Fruit fly (Drosophila melanogaster) whole organism, prepupa: ENCODE measurements around the gene Map205.

Source experiments
- Blimp-1 ChIP-seq: fragments of 200-800 bp; sonication (Bioruptor generic); optimal IDR thresholded peaks from 3 replicates; lab custom pipeline; 2017; ENCODE audit warnings: missing biosample characterization, missing genetic modification characterization, mild to moderate bottlenecking, moderate library complexity, missing genetic modification reagents
- CG10631 ChIP-seq: fragments of 200-800 bp; sonication (Bioruptor generic); optimal IDR thresholded peaks from 2 replicates; lab custom pipeline; 2016; ENCODE audit warnings: missing biosample characterization, missing genetic modification characterization
- CG10669 ChIP-seq: fragments of 200-800 bp; sonication (Bioruptor generic); optimal IDR thresholded peaks from 3 replicates; lab custom pipeline; 2018; ENCODE audit warnings: missing biosample characterization, mild to moderate bottlenecking, missing genetic modification characterization, moderate library complexity
- CG11294 ChIP-seq: fragments of 200-800 bp; sonication (Bioruptor generic); IDR thresholded peaks from 2 replicates; pipeline ENCODE4 v1.3.6; 2022; ENCODE audit warnings: missing biosample characterization, missing genetic modification characterization
- CG11762 ChIP-seq: fragments of 200-800 bp; sonication (Bioruptor generic); optimal IDR thresholded peaks from 3 replicates; lab custom pipeline; 2016; ENCODE audit warnings: missing biosample characterization, missing genetic modification characterization; ENCODE audit not compliant: insufficient read depth
- CG11902 ChIP-seq: fragments of 200-800 bp; sonication (Bioruptor generic); optimal IDR thresholded peaks from 3 replicates; lab custom pipeline; 2016; ENCODE audit warnings: missing biosample characterization, missing genetic modification characterization
- CG1621 ChIP-seq: fragments of 200-800 bp; sonication (Bioruptor generic); optimal IDR thresholded peaks from 3 replicates; lab custom pipeline; 2018; ENCODE audit warnings: missing biosample characterization, mild to moderate bottlenecking, missing genetic modification characterization
- CG16779 ChIP-seq: fragments of 200-800 bp; sonication (Bioruptor generic); optimal IDR thresholded peaks from 3 replicates; lab custom pipeline; 2017; ENCODE audit warnings: missing biosample characterization, mild to moderate bottlenecking, missing genetic modification characterization
- CG3032 ChIP-seq: fragments of 200-800 bp; optimal IDR thresholded peaks from 2 replicates; lab custom pipeline; 2019; ENCODE audit warnings: missing biosample characterization, mild to moderate bottlenecking, missing genetic modification characterization, moderate library complexity
- CG31627 ChIP-seq: fragments of 200-800 bp; sonication (Bioruptor generic); optimal IDR thresholded peaks from 3 replicates; lab custom pipeline; 2016; ENCODE audit warnings: missing biosample characterization, missing genetic modification characterization
- CG32006 ChIP-seq: fragments of 200-800 bp; sonication (Bioruptor generic); optimal IDR thresholded peaks from 3 replicates; lab custom pipeline; 2017; ENCODE audit warnings: missing biosample characterization, mild to moderate bottlenecking, missing genetic modification characterization
- CG3919 ChIP-seq: fragments of 200-800 bp; sonication (Bioruptor generic); optimal IDR thresholded peaks from 3 replicates; lab custom pipeline; 2016; ENCODE audit warnings: missing biosample characterization, missing genetic modification characterization
- CG6163 ChIP-seq: fragments of 200-800 bp; sonication (Bioruptor generic); IDR thresholded peaks from 3 replicates; pipeline ENCODE4 v1.3.6; 2022; ENCODE audit warnings: missing biosample characterization, missing genetic modification characterization
- CG6276 ChIP-seq: fragments of 200-800 bp; sonication (Bioruptor generic); optimal IDR thresholded peaks from 2 replicates; lab custom pipeline; 2017; ENCODE audit warnings: missing biosample characterization, mild to moderate bottlenecking, missing genetic modification characterization
- CG6792 ChIP-seq: fragments of 200-800 bp; sonication (Bioruptor generic); optimal IDR thresholded peaks from 3 replicates; lab custom pipeline; 2016; ENCODE audit warnings: missing biosample characterization, missing genetic modification characterization
- CG6854 ChIP-seq: fragments of 200-800 bp; sonication (Bioruptor generic); optimal IDR thresholded peaks from 2 replicates; lab custom pipeline; 2017; ENCODE audit warnings: missing biosample characterization, mild to moderate bottlenecking, missing genetic modification characterization
- CG7368 ChIP-seq: fragments of 200-800 bp; sonication (Bioruptor generic); optimal IDR thresholded peaks from 3 replicates; lab custom pipeline; 2016; ENCODE audit warnings: missing biosample characterization, missing genetic modification characterization
- CG8119 ChIP-seq: fragments of 200-800 bp; sonication (Bioruptor generic); IDR thresholded peaks from 3 replicates; pipeline ENCODE4 v1.3.6; 2022; ENCODE audit warnings: missing biosample characterization, missing genetic modification characterization
- CG8319 ChIP-seq: fragments of 200-800 bp; sonication (Bioruptor generic); optimal IDR thresholded peaks from 3 replicates; lab custom pipeline; 2016; ENCODE audit warnings: missing biosample characterization, missing genetic modification characterization
- CG8632 ChIP-seq: fragments of 200-800 bp; sonication (Bioruptor generic); optimal IDR thresholded peaks from 3 replicates; lab custom pipeline; 2016; ENCODE audit warnings: missing biosample characterization, missing genetic modification characterization
- CG9139 ChIP-seq: fragments of 200-800 bp; sonication (Bioruptor generic); optimal IDR thresholded peaks from 3 replicates; lab custom pipeline; 2017; ENCODE audit warnings: missing biosample characterization, mild to moderate bottlenecking, missing genetic modification characterization
- Eip93F ChIP-seq: fragments of 200-800 bp; sonication (Bioruptor generic); optimal IDR thresholded peaks from 2 replicates; lab custom pipeline; 2016; ENCODE audit warnings: missing biosample characterization, mild to moderate bottlenecking, missing genetic modification characterization
- Hr38 ChIP-seq: sonication (Bioruptor generic); optimal IDR thresholded peaks from 2 replicates; lab custom pipeline; 2016; ENCODE audit warnings: missing biosample characterization, missing genetic modification characterization
- Hr39 ChIP-seq: fragments of 200-800 bp; sonication (Bioruptor generic); optimal IDR thresholded peaks from 2 replicates; lab custom pipeline; 2016; ENCODE audit warnings: missing biosample characterization, missing genetic modification characterization
- Hr4 ChIP-seq: fragments of 200-800 bp; sonication (Bioruptor generic); optimal IDR thresholded peaks from 3 replicates; lab custom pipeline; 2016; ENCODE audit warnings: missing biosample characterization, missing genetic modification characterization
- Lpt ChIP-seq: fragments of 200-800 bp; sonication (Bioruptor generic); optimal IDR thresholded peaks from 3 replicates; lab custom pipeline; 2016; ENCODE audit warnings: missing biosample characterization, missing genetic modification characterization
- OdsH ChIP-seq: fragments of 200-800 bp; sonication (Bioruptor generic); optimal IDR thresholded peaks from 3 replicates; lab custom pipeline; 2016; ENCODE audit warnings: missing biosample characterization, missing genetic modification characterization
- Sox102F ChIP-seq: fragments of 200-800 bp; sonication (Bioruptor generic); optimal IDR thresholded peaks from 2 replicates; lab custom pipeline; 2016; ENCODE audit warnings: missing biosample characterization, mild to moderate bottlenecking, missing genetic modification characterization
- Sox15 ChIP-seq: fragments of 200-800 bp; sonication (Bioruptor generic); optimal IDR thresholded peaks from 3 replicates; lab custom pipeline; 2016; ENCODE audit warnings: missing biosample characterization, missing genetic modification characterization
- achi ChIP-seq: fragments of 200-800 bp; sonication (Bioruptor generic); optimal IDR thresholded peaks from 3 replicates; lab custom pipeline; 2016; ENCODE audit warnings: missing biosample characterization, missing genetic modification characterization
- dac ChIP-seq: fragments of 200-800 bp; sonication (Bioruptor generic); optimal IDR thresholded peaks from 2 replicates; lab custom pipeline; 2017; ENCODE audit warnings: missing biosample characterization, mild to moderate bottlenecking, missing genetic modification characterization
- dsx ChIP-seq: fragments of 200-800 bp; optimal IDR thresholded peaks from 3 replicates; lab custom pipeline; 2019; ENCODE audit warnings: missing biosample characterization, mild to moderate bottlenecking, missing genetic modification characterization, moderate library complexity; ENCODE audit not compliant: poor library complexity, severe bottlenecking
- eg ChIP-seq: fragments of 200-800 bp; sonication (Bioruptor generic); IDR thresholded peaks from 3 replicates; pipeline ENCODE4 v1.3.6; 2022; ENCODE audit warnings: missing biosample characterization, missing genetic modification characterization
- esn ChIP-seq: fragments of 200-800 bp; sonication (Bioruptor generic); optimal IDR thresholded peaks from 2 replicates; lab custom pipeline; 2016; ENCODE audit warnings: missing biosample characterization, mild to moderate bottlenecking, missing genetic modification characterization, moderate library complexity
- fd85E ChIP-seq: fragments of 200-800 bp; sonication (Bioruptor generic); optimal IDR thresholded peaks from 3 replicates; lab custom pipeline; 2016; ENCODE audit warnings: missing biosample characterization, missing genetic modification characterization
- lz ChIP-seq: fragments of 200-800 bp; sonication (Bioruptor generic); optimal IDR thresholded peaks from 3 replicates; lab custom pipeline; 2016; ENCODE audit warnings: missing biosample characterization, missing genetic modification characterization
- pdm3 ChIP-seq: fragments of 200-800 bp; sonication (Bioruptor generic); optimal IDR thresholded peaks from 3 replicates; lab custom pipeline; 2016; ENCODE audit warnings: missing biosample characterization, missing genetic modification characterization
- salr ChIP-seq, 2 experiments: fragments of 200-800 bp; sonication (Bioruptor generic); optimal IDR thresholded peaks; 3 replicates each; lab custom pipeline; 2016 to 2018; ENCODE audit warnings: missing biosample characterization in 2 of 2, missing genetic modification characterization in 2 of 2, mild to moderate bottlenecking in 1 of 2
- topi ChIP-seq: fragments of 200-800 bp; sonication (Bioruptor generic); optimal IDR thresholded peaks from 3 replicates; lab custom pipeline; 2016; ENCODE audit warnings: missing biosample characterization, missing genetic modification characterization
- vri ChIP-seq: fragments of 200-800 bp; sonication (Bioruptor generic); optimal IDR thresholded peaks from 3 replicates; lab custom pipeline; 2016; ENCODE audit warnings: missing biosample characterization, mild to moderate bottlenecking, missing genetic modification characterization

Map205 gene

DNA sequence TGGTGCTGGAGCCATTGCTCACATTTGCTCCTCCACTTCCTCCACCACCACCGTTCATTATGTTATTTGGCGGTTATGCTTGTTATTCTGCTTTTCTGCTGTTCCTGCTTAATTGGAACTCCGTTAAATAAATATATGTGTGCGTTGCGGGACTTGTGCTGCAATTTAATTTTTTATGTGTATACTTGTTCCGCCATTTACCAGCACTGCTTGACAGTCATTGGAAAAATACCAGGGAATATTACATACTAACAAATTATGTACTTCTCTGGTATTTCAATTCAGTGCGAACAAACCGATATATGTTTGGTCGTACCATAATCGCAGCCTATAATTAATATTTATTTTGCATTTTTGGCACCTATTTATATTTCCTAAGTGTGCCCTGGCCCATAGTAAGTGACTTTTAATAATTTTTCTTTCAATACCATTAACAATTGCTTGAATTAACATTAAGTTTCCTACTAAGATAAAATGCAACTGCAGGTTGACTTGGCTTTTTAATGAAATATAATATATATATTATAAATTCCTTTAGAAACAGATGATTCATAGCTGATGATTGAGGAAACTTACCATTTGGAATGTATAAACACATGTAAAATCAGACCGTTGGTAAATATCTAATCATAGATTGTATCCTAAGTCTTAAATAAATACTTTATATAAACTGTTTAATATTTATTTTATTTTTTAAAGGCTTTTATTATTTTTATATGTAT is 16.3 kb downstream of the Map205 start, which contains the start of the genes krz and mod (continued):
- TF ChIP-seq eg (no peak), fd85E (GFP tag; lab: Kevin White, UChicago) (no peak), esn (GFP tag; lab: Kevin White, UChicago) (peak; percentile 29), pdm3 (GFP tag; lab: Kevin White, UChicago) (no peak), CG10669 (GFP tag; lab: Kevin White, UChicago) (no peak), CG6854 (GFP tag; lab: Kevin White, UChicago) (peak; percentile 10), Hr4 (GFP tag; lab: Kevin White, UChicago) (peak; percentile 42), CG6792 (GFP tag; lab: Kevin White, UChicago) (no peak), achi (GFP tag; lab: Kevin White, UChicago) (no peak), lz (no peak), Eip93F (GFP tag; lab: Kevin White, UChicago) (no peak), Hr39 (GFP tag; lab: Kevin White, UChicago) (no peak), CG8632 (GFP tag; lab: Kevin White, UChicago) (no peak), CG3032 (tag; lab: Kevin White, UChicago) (peak; percentile 35), CG32006 (GFP tag; lab: Kevin White, UChicago) (no peak), CG3919 (no peak), CG16779 (tag; lab: Kevin White, UChicago) (no peak), Sox15 (no peak), Sox102F (GFP tag; lab: Kevin White, UChicago) (no peak), CG6163 (GFP tag; lab: Robert Waterston, UW) (no peak), CG7368 (GFP tag; lab: Kevin White, UChicago) (no peak), dsx (GFP tag; lab: Kevin White, UChicago) (no peak), CG11762 (GFP tag; lab: Kevin White, UChicago) (no peak), CG9139 (no peak), topi (GFP tag; lab: Kevin White, UChicago) (peak; percentile 44), Blimp-1 (GFP tag; lab: Kevin White, UChicago) (no peak), OdsH (GFP tag; lab: Kevin White, UChicago) (no peak), CG11902 (GFP tag; lab: Kevin White, UChicago) (no peak), CG1621 (tag; lab: Kevin White, UChicago) (no peak), dac (GFP tag; lab: Kevin White, UChicago) (no peak), CG8319 (GFP tag; lab: Kevin White, UChicago) (no peak), CG6276 (GFP tag; lab: Kevin White, UChicago) (no peak), CG31627 (GFP tag; lab: Kevin White, UChicago) (peak; percentile 48)

dm6 chr3R:32050685-32051084 is 17.6 kb downstream of the Map205 start:
- TF ChIP-seq Lpt (GFP tag; lab: Kevin White, UChicago): no peak
- no peak for TF ChIP-seq vri (GFP tag; lab: Kevin White, UChicago)
- TF ChIP-seq dsx (GFP tag; lab: Kevin White, UChicago): no peak
- TF ChIP-seq CG1621 (tag; lab: Kevin White, UChicago): no peak
- no peak for TF ChIP-seq salr (GFP tag; optimal IDR thresholded peaks at IDR 0.05; lab: Kevin White, UChicago)
- TF ChIP-seq CG6854 (GFP tag; lab: Kevin White, UChicago): no peak
- no peak for TF ChIP-seq achi (GFP tag; lab: Kevin White, UChicago)
- TF ChIP-seq CG10631 (GFP tag; lab: Kevin White, UChicago): no peak
- no peak for TF ChIP-seq eg
- TF ChIP-seq esn (GFP tag; lab: Kevin White, UChicago): no peak
- TF ChIP-seq Hr38: no peak
- no peak for TF ChIP-seq Hr39 (GFP tag; lab: Kevin White, UChicago)
- TF ChIP-seq CG8119 (GFP tag; lab: Robert Waterston, UW): no peak
- no peak for TF ChIP-seq CG11294 (GFP tag; lab: Robert Waterston, UW)
- no peak for TF ChIP-seq CG9139
- TF ChIP-seq CG8319 (GFP tag; lab: Kevin White, UChicago): no peak
